Fruit fly (Drosophila melanogaster) whole organism, embryonic: Measurements from ENCODE around the gene Pka-C3.
A peak's percentile ranks its signal among the peaks of the same experiment; 100 is the strongest.

Experiments
- Adf1 ChIP-seq: fragments of 200-800 bp; sonication (Bioruptor generic); IDR thresholded peaks from 2 replicates; pipeline ENCODE4 v1.3.6; 2022; ENCODE audit warnings: missing biosample characterization, missing genetic modification characterization
- CG10147 ChIP-seq: fragments of 200-800 bp; sonication (Bioruptor generic); optimal IDR thresholded peaks from 2 replicates; lab custom pipeline; 2019; ENCODE audit warnings: missing biosample characterization, mild to moderate bottlenecking, missing genetic modification characterization, moderate library complexity
- CG11695 ChIP-seq: fragments of 200-800 bp; sonication (Bioruptor generic); IDR thresholded peaks from 3 replicates; pipeline ENCODE4 v1.3.6; 2022; ENCODE audit warnings: missing biosample characterization, missing genetic modification characterization
- CG11696 ChIP-seq: fragments of 200-800 bp; sonication (Bioruptor generic); IDR thresholded peaks from 2 replicates; pipeline ENCODE4 v1.3.6; 2022; ENCODE audit warnings: missing biosample characterization, missing genetic modification characterization
- CG12071 ChIP-seq: fragments of 200-800 bp; sonication (Bioruptor generic); optimal IDR thresholded peaks from 3 replicates; lab custom pipeline; 2018; ENCODE audit warnings: missing biosample characterization, mild to moderate bottlenecking, missing genetic modification characterization
- CG1233 ChIP-seq: fragments of 200-800 bp; sonication (Bioruptor generic); optimal IDR thresholded peaks from 4 replicates; lab custom pipeline; 2018; ENCODE audit warnings: missing biosample characterization, mild to moderate bottlenecking, missing genetic modification characterization
- CG12659 ChIP-seq: fragments of 200-800 bp; sonication (Bioruptor generic); optimal IDR thresholded peaks from 3 replicates; lab custom pipeline; 2017; ENCODE audit warnings: mild to moderate bottlenecking, missing biosample characterization, missing genetic modification reagents, missing genetic modification characterization
- CG13287 ChIP-seq: fragments of 200-800 bp; sonication (Bioruptor generic); IDR thresholded peaks from 2 replicates; pipeline ENCODE4 v1.3.6; 2022; ENCODE audit warnings: missing biosample characterization, missing genetic modification characterization; ENCODE audit not compliant: partially characterized antibody
- CG13424 ChIP-seq: fragments of 200-800 bp; sonication (Bioruptor generic); optimal IDR thresholded peaks from 2 replicates; lab custom pipeline; 2019; ENCODE audit warnings: missing biosample characterization, mild to moderate bottlenecking, missing genetic modification characterization, moderate library complexity
- CG17359 ChIP-seq: fragments of 200-800 bp; sonication (Bioruptor generic); optimal IDR thresholded peaks from 3 replicates; lab custom pipeline; 2018; ENCODE audit warnings: missing biosample characterization, mild to moderate bottlenecking, missing genetic modification characterization, moderate library complexity
- CG17802 ChIP-seq: fragments of 200-800 bp; sonication (Bioruptor generic); optimal IDR thresholded peaks from 2 replicates; lab custom pipeline; 2018; ENCODE audit warnings: missing biosample characterization, mild to moderate bottlenecking, missing genetic modification characterization, moderate library complexity
- CG17829 ChIP-seq: fragments of 200-800 bp; optimal IDR thresholded peaks from 2 replicates; lab custom pipeline; 2019; ENCODE audit warnings: missing biosample characterization, mild to moderate bottlenecking, missing genetic modification characterization, moderate library complexity
- CG3065 ChIP-seq: fragments of 200-800 bp; sonication (Bioruptor generic); optimal IDR thresholded peaks from 2 replicates; lab custom pipeline; 2016; ENCODE audit warnings: missing biosample characterization, missing genetic modification characterization
- CG3163 ChIP-seq: fragments of 200-800 bp; sonication (Bioruptor generic); optimal IDR thresholded peaks from 3 replicates; lab custom pipeline; 2016; ENCODE audit warnings: missing biosample characterization, missing genetic modification characterization
- CG5953 ChIP-seq: fragments of 200-800 bp; sonication (Bioruptor generic); IDR thresholded peaks from 2 replicates; pipeline ENCODE4 v1.3.6; 2022; ENCODE audit warnings: missing biosample characterization, missing genetic modification characterization
- CG6272 ChIP-seq: fragments of 200-800 bp; sonication (Bioruptor generic); IDR thresholded peaks from 2 replicates; pipeline ENCODE4 v1.3.6; 2022; ENCODE audit warnings: missing biosample characterization, missing genetic modification characterization
- CG7271 ChIP-seq: fragments of 200-800 bp; sonication (Bioruptor generic); optimal IDR thresholded peaks from 2 replicates; lab custom pipeline; 2018; ENCODE audit warnings: missing biosample characterization, mild to moderate bottlenecking, missing genetic modification characterization, moderate library complexity
- CG7745 ChIP-seq: fragments of 200-800 bp; sonication (Bioruptor generic); optimal IDR thresholded peaks from 2 replicates; lab custom pipeline; 2018; ENCODE audit warnings: missing biosample characterization, mild to moderate bottlenecking, missing genetic modification characterization, moderate library complexity
- CG7987 ChIP-seq: fragments of 200-800 bp; sonication (Bioruptor generic); optimal IDR thresholded peaks from 2 replicates; lab custom pipeline; 2018; ENCODE audit warnings: missing biosample characterization, mild to moderate bottlenecking, missing genetic modification characterization, moderate library complexity
- CG8765 ChIP-seq: fragments of 200-800 bp; sonication (Bioruptor generic); IDR thresholded peaks from 2 replicates; pipeline ENCODE4 v1.3.6; 2022; ENCODE audit warnings: missing biosample characterization, missing genetic modification characterization
- CrebB ChIP-seq: fragments of 200-800 bp; sonication (Bioruptor generic); optimal IDR thresholded peaks from 3 replicates; lab custom pipeline; 2018; ENCODE audit warnings: missing biosample characterization, mild to moderate bottlenecking, missing genetic modification characterization
- Dip2 ChIP-seq: fragments of 200-800 bp; sonication (Bioruptor generic); IDR thresholded peaks from 2 replicates; pipeline ENCODE4 v1.3.6; 2022; ENCODE audit warnings: missing biosample characterization, missing genetic modification characterization
- Dp ChIP-seq: fragments of 200-800 bp; sonication (Bioruptor generic); optimal IDR thresholded peaks from 2 replicates; lab custom pipeline; 2018; ENCODE audit warnings: missing biosample characterization, mild to moderate bottlenecking, missing genetic modification characterization, moderate library complexity
- Ets97D ChIP-seq: fragments of 200-800 bp; sonication (Bioruptor generic); optimal IDR thresholded peaks from 3 replicates; lab custom pipeline; 2016; ENCODE audit warnings: missing biosample characterization, missing genetic modification characterization
- Gsc ChIP-seq: fragments of 200-800 bp; sonication (Bioruptor generic); IDR thresholded peaks from 2 replicates; pipeline ENCODE4 v1.3.6; 2022; ENCODE audit warnings: missing biosample characterization, missing genetic modification characterization
- Lhr ChIP-seq: fragments of 200-800 bp; sonication (Bioruptor generic); optimal IDR thresholded peaks from 3 replicates; lab custom pipeline; 2017; ENCODE audit warnings: mild to moderate bottlenecking, missing biosample characterization, missing genetic modification reagents, missing genetic modification characterization
- MBD-R2 ChIP-seq: fragments of 200-800 bp; sonication (Bioruptor generic); IDR thresholded peaks from 2 replicates; pipeline ENCODE4 v1.3.6; 2022; ENCODE audit warnings: missing biosample characterization, missing genetic modification characterization
- caup ChIP-seq: fragments of 200-800 bp; sonication (Bioruptor generic); optimal IDR thresholded peaks from 3 replicates; lab custom pipeline; 2017; ENCODE audit warnings: missing biosample characterization, mild to moderate bottlenecking, missing genetic modification characterization, moderate library complexity; ENCODE audit not compliant: severe bottlenecking
- cg ChIP-seq: fragments of 200-800 bp; sonication (Bioruptor generic); optimal IDR thresholded peaks from 3 replicates; lab custom pipeline; 2019; ENCODE audit warnings: missing biosample characterization, mild to moderate bottlenecking, missing genetic modification characterization, moderate library complexity
- dimm ChIP-seq: fragments of 200-800 bp; sonication (Bioruptor generic); IDR thresholded peaks from 2 replicates; pipeline ENCODE4 v1.3.6; 2022; ENCODE audit warnings: missing biosample characterization, missing genetic modification characterization
- dpn ChIP-seq, 2 experiments: fragments of 200-800 bp; sonication (Bioruptor generic); optimal IDR thresholded peaks; 3 replicates each; lab custom pipeline; 2016; ENCODE audit warnings: missing biosample characterization in 2 of 2, missing genetic modification characterization in 2 of 2
- dysf ChIP-seq: fragments of 200-800 bp; sonication (Bioruptor generic); IDR thresholded peaks from 3 replicates; pipeline ENCODE4 v1.3.6; 2022; ENCODE audit warnings: missing biosample characterization, missing genetic modification characterization
- eve ChIP-seq, 2 experiments: fragments of >200 bp; optimal IDR thresholded peaks; 2 replicates each; lab custom pipeline; 2017; ENCODE audit warnings: missing biosample characterization in 2 of 2, missing genetic modification characterization in 2 of 2
- fd102C ChIP-seq: fragments of 200-800 bp; sonication (Bioruptor generic); optimal IDR thresholded peaks from 2 replicates; lab custom pipeline; 2018; ENCODE audit warnings: missing biosample characterization, mild to moderate bottlenecking, missing genetic modification characterization, moderate library complexity
- gfzf ChIP-seq: fragments of 200-800 bp; sonication (Bioruptor generic); optimal IDR thresholded peaks from 2 replicates; lab custom pipeline; 2016; ENCODE audit warnings: missing biosample characterization, mild to moderate bottlenecking, missing genetic modification characterization, moderate library complexity
- hbn ChIP-seq: fragments of 200-800 bp; sonication (Bioruptor generic); IDR thresholded peaks from 2 replicates; pipeline ENCODE4 v1.3.6; 2022; ENCODE audit warnings: missing biosample characterization, missing genetic modification characterization; ENCODE audit not compliant: partially characterized antibody
- inv ChIP-seq: fragments of 200-800 bp; sonication (Bioruptor generic); IDR thresholded peaks from 2 replicates; pipeline ENCODE4 v1.3.6; 2022; ENCODE audit warnings: missing biosample characterization, missing genetic modification characterization; ENCODE audit not compliant: partially characterized antibody
- kni ChIP-seq: fragments of 200-800 bp; sonication (Bioruptor generic); optimal IDR thresholded peaks from 3 replicates; lab custom pipeline; 2017; ENCODE audit warnings: mild to moderate bottlenecking, missing biosample characterization, missing genetic modification reagents, missing genetic modification characterization
- lola ChIP-seq, 3 experiments: fragments of >200 bp in 2 of 3; fragments of 200-800 bp in 1 of 3; sonication (Bioruptor generic) in 1 of 3; optimal IDR thresholded peaks; 2 replicates each; lab custom pipeline; 2017 to 2019; ENCODE audit warnings: missing biosample characterization in 3 of 3, missing genetic modification characterization in 3 of 3, mild to moderate bottlenecking in 1 of 3, moderate library complexity in 1 of 3
- nmo ChIP-seq: fragments of 200-800 bp; sonication (Bioruptor generic); optimal IDR thresholded peaks from 2 replicates; lab custom pipeline; 2018; ENCODE audit warnings: missing biosample characterization, mild to moderate bottlenecking, missing genetic modification characterization, moderate library complexity
- pho ChIP-seq: fragments of 200-800 bp; sonication (Bioruptor generic); optimal IDR thresholded peaks from 2 replicates; lab custom pipeline; 2016; ENCODE audit warnings: missing biosample characterization, missing genetic modification characterization
- phol ChIP-seq: fragments of 200-800 bp; sonication (Bioruptor generic); optimal IDR thresholded peaks from 3 replicates; lab custom pipeline; 2018; ENCODE audit warnings: missing biosample characterization, mild to moderate bottlenecking, missing genetic modification characterization, moderate library complexity
- sim ChIP-seq: fragments of 200-800 bp; sonication (Bioruptor generic); IDR thresholded peaks from 2 replicates; pipeline ENCODE4 v1.3.6; 2022; ENCODE audit warnings: missing biosample characterization, missing genetic modification characterization
- sisA ChIP-seq: fragments of 200-800 bp; sonication (Bioruptor generic); IDR thresholded peaks from 2 replicates; pipeline ENCODE4 v1.3.6; 2022; ENCODE audit warnings: missing biosample characterization, missing genetic modification characterization
- slbo ChIP-seq: fragments of 200-800 bp; sonication (Bioruptor generic); IDR thresholded peaks from 2 replicates; pipeline ENCODE4 v1.3.6; 2022; ENCODE audit warnings: missing biosample characterization, missing genetic modification characterization
- sna ChIP-seq: fragments of 200-800 bp; sonication (Bioruptor generic); IDR thresholded peaks from 2 replicates; pipeline ENCODE4 v1.3.6; 2022; ENCODE audit warnings: missing biosample characterization, missing genetic modification characterization; ENCODE audit not compliant: partially characterized antibody
- sr ChIP-seq: fragments of 200-800 bp; sonication (Bioruptor generic); IDR thresholded peaks from 3 replicates; pipeline ENCODE4 v1.3.6; 2022; ENCODE audit warnings: missing biosample characterization, missing genetic modification characterization
- tll ChIP-seq, 2 experiments: fragments of 200-800 bp in 1 of 2; fragments of >200 bp in 1 of 2; sonication (Bioruptor generic) in 1 of 2; optimal IDR thresholded peaks; 2 replicates each; lab custom pipeline; 2017 to 2019; ENCODE audit warnings: missing biosample characterization in 2 of 2, missing genetic modification characterization in 2 of 2, mild to moderate bottlenecking in 1 of 2, moderate library complexity in 1 of 2
- wdn ChIP-seq: fragments of 200-800 bp; sonication (Bioruptor generic); IDR thresholded peaks from 2 replicates; pipeline ENCODE4 v1.3.6; 2022; ENCODE audit warnings: missing biosample characterization, missing genetic modification characterization

Gene Pka-C3

dm6 chr3L:16001164-16001679 is 46.6 kb upstream of the Pka-C3 start (continued):
- TF ChIP-seq CG12071 (GFP tag; lab: Kevin White, UChicago) (peak; percentile 55), CG5953 (no peak), tll (GFP tag; optimal IDR thresholded peaks at IDR 0.05; lab: Kevin White, UChicago) (no peak), sim (GFP tag; lab: Robert Waterston, UW) (no peak), CG7987 (no peak), Gsc (GFP tag; lab: Robert Waterston, UW) (no peak), CG6272 (GFP tag; lab: Robert Waterston, UW) (no peak), CG11696 (GFP tag; lab: Robert Waterston, UW) (peak; percentile 91), Ets97D (peak; percentile 28), dpn (GFP tag; optimal IDR thresholded peaks at IDR 0.05; lab: Kevin White, UChicago) (peak; percentile 67 to 85), eve (GFP tag; optimal IDR thresholded peaks at IDR 0.05; lab: Kevin White, UChicago) (peak in 1 of 2 experiments; percentile 85), CG3065 (no peak), hbn (no peak), CG8765 (GFP tag; lab: Robert Waterston, UW) (no peak), CG7745 (tag; lab: Kevin White, UChicago) (no peak), slbo (GFP tag; lab: Robert Waterston, UW) (peak; percentile 80), sr (GFP tag; lab: Robert Waterston, UW) (peak; percentile 97), gfzf (no peak), CG17829 (tag; lab: Kevin White, UChicago) (peak; percentile 59), cg (GFP tag; lab: Kevin White, UChicago) (peak; percentile 34), Dp (GFP tag; lab: Kevin White, UChicago) (no peak), inv (GFP tag; lab: Robert Waterston, UW) (no peak), CG17359 (tag; lab: Kevin White, UChicago) (peak; percentile 75), dysf (peak; percentile 85; the same call in 2 of the 3 replicates), CG13424 (tag; lab: Kevin White, UChicago) (peak; percentile 82), CG11695 (GFP tag; lab: Robert Waterston, UW) (peak; percentile 71; the same call in 2 of the 3 replicates), sisA (GFP tag; lab: Robert Waterston, UW) (no peak; the same call in 1 of the 2 replicates), fd102C (GFP tag; lab: Kevin White, UChicago) (no peak), wdn (GFP tag; lab: Robert Waterston, UW) (peak; percentile 38; the same call in 1 of the 2 replicates), phol (tag; lab: Kevin White, UChicago) (peak; percentile 64), Adf1 (GFP tag; lab: Robert Waterston, UW) (peak; percentile 60; the same call in 1 of the 2 replicates), CG1233 (GFP tag; lab: Kevin White, UChicago) (peak; percentile 75), lola (GFP tag; optimal IDR thresholded peaks at IDR 0.05; lab: Kevin White, UChicago) (no peak), Dip2 (no peak), caup (peak; percentile 84), dimm (no peak), MBD-R2 (GFP tag; lab: Robert Waterston, UW) (peak; percentile 40; the same call in 1 of the 2 replicates), CrebB (tag; lab: Kevin White, UChicago) (peak; percentile 72), CG3163 (GFP tag; lab: Kevin White, UChicago) (peak; percentile 42), CG7271 (tag; lab: Kevin White, UChicago) (no peak), pho (GFP tag; lab: Kevin White, UChicago) (peak; percentile 83), CG10147 (GFP tag; lab: Kevin White, UChicago) (peak; percentile 74), Lhr (GFP tag; lab: Kevin White, UChicago) (no peak), kni (GFP tag; lab: Kevin White, UChicago) (no peak), CG12659 (peak; percentile 87), nmo (GFP tag; lab: Kevin White, UChicago) (peak; percentile 77), CG17802 (no peak), sna (GFP tag; lab: Robert Waterston, UW) (no peak), CG13287 (GFP tag; lab: Robert Waterston, UW) (no peak)
